Fruit fly (Drosophila melanogaster) whole organism, embryonic: Measurements from ENCODE around the gene rut.

Source experiments
- Asciz ChIP-seq: fragments of 200-800 bp; sonication (Bioruptor generic); optimal IDR thresholded peaks from 2 replicates; lab custom pipeline; 2017; ENCODE audit warnings: missing biosample characterization, mild to moderate bottlenecking, missing genetic modification characterization, missing genetic modification reagents
- CG10366 ChIP-seq: fragments of 200-800 bp; sonication (Bioruptor generic); IDR thresholded peaks from 2 replicates; pipeline ENCODE4 v1.3.6; 2022; ENCODE audit warnings: missing biosample characterization, missing genetic modification characterization
- CG10565 ChIP-seq: fragments of 200-800 bp; sonication (Bioruptor generic); optimal IDR thresholded peaks from 3 replicates; lab custom pipeline; 2016; ENCODE audit warnings: missing biosample characterization, mild to moderate bottlenecking, missing genetic modification characterization
- CG11247 ChIP-seq: fragments of 200-800 bp; sonication (Bioruptor generic); IDR thresholded peaks from 2 replicates; pipeline ENCODE4 v1.3.6; 2022; ENCODE audit warnings: missing biosample characterization, missing genetic modification characterization
- CG11723 ChIP-seq: fragments of 200-800 bp; sonication (Bioruptor generic); optimal IDR thresholded peaks from 2 replicates; lab custom pipeline; 2017; ENCODE audit warnings: missing biosample characterization, mild to moderate bottlenecking, missing genetic modification characterization
- CG13424 ChIP-seq: fragments of 200-800 bp; sonication (Bioruptor generic); optimal IDR thresholded peaks from 2 replicates; lab custom pipeline; 2019; ENCODE audit warnings: missing biosample characterization, mild to moderate bottlenecking, missing genetic modification characterization, moderate library complexity
- CG13894 ChIP-seq: fragments of 200-800 bp; sonication (Bioruptor generic); optimal IDR thresholded peaks from 3 replicates; lab custom pipeline; 2018; ENCODE audit warnings: missing biosample characterization, mild to moderate bottlenecking, missing genetic modification characterization, moderate library complexity
- CG15696 ChIP-seq: fragments of 200-800 bp; sonication (Bioruptor generic); optimal IDR thresholded peaks from 2 replicates; lab custom pipeline; 2019; ENCODE audit warnings: missing biosample characterization, mild to moderate bottlenecking, missing genetic modification characterization, moderate library complexity
- CG30403 ChIP-seq: fragments of 200-800 bp; sonication (Bioruptor generic); optimal IDR thresholded peaks from 3 replicates; lab custom pipeline; 2016; ENCODE audit warnings: missing biosample characterization, missing genetic modification characterization
- CG33557 ChIP-seq: fragments of 200-800 bp; sonication (Bioruptor generic); optimal IDR thresholded peaks from 2 replicates; lab custom pipeline; 2019; ENCODE audit warnings: missing biosample characterization, mild to moderate bottlenecking, missing genetic modification characterization, moderate library complexity
- CG43689 ChIP-seq: fragments of 200-800 bp; sonication (Bioruptor generic); IDR thresholded peaks from 2 replicates; pipeline ENCODE4 v1.3.6; 2022; ENCODE audit warnings: missing biosample characterization, missing genetic modification characterization
- CG4424 ChIP-seq: fragments of 200-800 bp; sonication (Bioruptor generic); optimal IDR thresholded peaks from 3 replicates; lab custom pipeline; 2016; ENCODE audit warnings: missing biosample characterization, missing genetic modification characterization
- CG4617 ChIP-seq: fragments of 200-800 bp; sonication (Bioruptor generic); optimal IDR thresholded peaks from 3 replicates; lab custom pipeline; 2016; ENCODE audit warnings: missing biosample characterization, missing genetic modification characterization, borderline replicate concordance
- CG6854 ChIP-seq: fragments of 200-800 bp; sonication (Bioruptor generic); optimal IDR thresholded peaks from 3 replicates; lab custom pipeline; 2017; ENCODE audit warnings: missing biosample characterization, mild to moderate bottlenecking, missing genetic modification characterization
- CG7963 ChIP-seq: fragments of 200-800 bp; sonication (Bioruptor generic); IDR thresholded peaks from 3 replicates; pipeline ENCODE4 v1.3.6; 2022; ENCODE audit warnings: missing biosample characterization, missing genetic modification characterization; ENCODE audit not compliant: partially characterized antibody
- CG8290 ChIP-seq, 3 experiments: fragments of 200-800 bp; sonication (Bioruptor generic); optimal IDR thresholded peaks; 2 replicates each; lab custom pipeline; 2016 to 2019; ENCODE audit warnings: missing biosample characterization in 3 of 3, missing genetic modification characterization in 3 of 3, mild to moderate bottlenecking in 2 of 3, moderate library complexity in 1 of 3
- CG8765 ChIP-seq: fragments of 200-800 bp; sonication (Bioruptor generic); IDR thresholded peaks from 2 replicates; pipeline ENCODE4 v1.3.6; 2022; ENCODE audit warnings: missing biosample characterization, missing genetic modification characterization
- CG9932 ChIP-seq: fragments of 200-800 bp; sonication (Bioruptor generic); IDR thresholded peaks from 2 replicates; pipeline ENCODE4 v1.3.6; 2022; ENCODE audit warnings: missing biosample characterization, missing genetic modification characterization
- Doc2 ChIP-seq: fragments of 200-800 bp; sonication (Bioruptor generic); IDR thresholded peaks from 2 replicates; pipeline ENCODE4 v1.3.6; 2022; ENCODE audit warnings: missing biosample characterization, missing genetic modification characterization
- Drgx ChIP-seq: fragments of 200-800 bp; sonication (Bioruptor generic); IDR thresholded peaks from 2 replicates; pipeline ENCODE4 v1.3.6; 2022; ENCODE audit warnings: missing biosample characterization, missing genetic modification characterization
- Fer1 ChIP-seq: fragments of 200-800 bp; sonication (Bioruptor generic); optimal IDR thresholded peaks from 2 replicates; lab custom pipeline; 2017; ENCODE audit warnings: missing biosample characterization, mild to moderate bottlenecking, missing genetic modification characterization
- H2.0 ChIP-seq: fragments of 200-800 bp; sonication (Bioruptor generic); IDR thresholded peaks from 2 replicates; pipeline ENCODE4 v1.3.6; 2022; ENCODE audit warnings: missing biosample characterization, missing genetic modification characterization
- Hmr ChIP-seq: fragments of 200-800 bp; sonication (Bioruptor generic); optimal IDR thresholded peaks from 3 replicates; lab custom pipeline; 2017; ENCODE audit warnings: mild to moderate bottlenecking, missing biosample characterization, missing genetic modification reagents, missing genetic modification characterization
- Hr51 ChIP-seq, 2 experiments: fragments of 200-800 bp; sonication (Bioruptor generic); optimal IDR thresholded peaks; 2 replicates in 1 of 2; 3 replicates in 1 of 2; lab custom pipeline; 2016 to 2018; ENCODE audit warnings: missing biosample characterization in 2 of 2, missing genetic modification characterization in 2 of 2, mild to moderate bottlenecking in 1 of 2, moderate library complexity in 1 of 2
- Mad ChIP-seq: fragments of 200-800 bp; sonication (Bioruptor generic); optimal IDR thresholded peaks from 2 replicates; lab custom pipeline; 2016; ENCODE audit warnings: missing biosample characterization, missing genetic modification characterization
- NFAT ChIP-seq: fragments of 200-800 bp; sonication (Bioruptor generic); IDR thresholded peaks from 2 replicates; pipeline ENCODE4 v1.3.6; 2022; ENCODE audit warnings: missing biosample characterization, missing genetic modification characterization
- Nf-YC ChIP-seq: fragments of 200-800 bp; optimal IDR thresholded peaks from 3 replicates; lab custom pipeline; 2019; ENCODE audit warnings: missing biosample characterization, mild to moderate bottlenecking, missing genetic modification characterization, moderate library complexity
- Oli ChIP-seq: fragments of 200-800 bp; sonication (Bioruptor generic); optimal IDR thresholded peaks from 2 replicates; lab custom pipeline; 2018; ENCODE audit warnings: missing biosample characterization, mild to moderate bottlenecking, missing genetic modification characterization, moderate library complexity
- Optix ChIP-seq: fragments of 200-800 bp; sonication (Bioruptor generic); IDR thresholded peaks from 3 replicates; pipeline ENCODE4 v1.3.6; 2022; ENCODE audit warnings: missing biosample characterization, missing genetic modification characterization
- Ravus ChIP-seq: fragments of 200-800 bp; sonication (Bioruptor generic); IDR thresholded peaks from 2 replicates; pipeline ENCODE4 v1.3.6; 2022; ENCODE audit warnings: missing biosample characterization, missing genetic modification characterization
- Rx ChIP-seq: fragments of 200-800 bp; sonication (Bioruptor generic); IDR thresholded peaks from 2 replicates; pipeline ENCODE4 v1.3.6; 2022; ENCODE audit warnings: missing biosample characterization, missing genetic modification characterization
- Side ChIP-seq: fragments of 200-800 bp; sonication (Bioruptor generic); optimal IDR thresholded peaks from 2 replicates; lab custom pipeline; 2016; ENCODE audit warnings: missing biosample characterization, missing genetic modification characterization
- Ssrp ChIP-seq: fragments of 200-800 bp; sonication (Bioruptor generic); optimal IDR thresholded peaks from 2 replicates; lab custom pipeline; 2018; ENCODE audit warnings: missing biosample characterization, mild to moderate bottlenecking, missing genetic modification characterization, moderate library complexity
- TFAM ChIP-seq: fragments of 200-800 bp; sonication (Bioruptor generic); optimal IDR thresholded peaks from 2 replicates; lab custom pipeline; 2017; ENCODE audit warnings: missing biosample characterization, missing genetic modification characterization, inconsistent platforms
- disco-r ChIP-seq: fragments of 200-800 bp; sonication (Bioruptor generic); optimal IDR thresholded peaks from 2 replicates; lab custom pipeline; 2016; ENCODE audit warnings: missing biosample characterization, missing genetic modification characterization
- dmrt99B ChIP-seq: fragments of 200-800 bp; sonication (Bioruptor generic); optimal IDR thresholded peaks from 2 replicates; lab custom pipeline; 2018; ENCODE audit warnings: missing biosample characterization, mild to moderate bottlenecking, missing genetic modification characterization, moderate library complexity
- fd96Cb ChIP-seq: fragments of 200-800 bp; sonication (Bioruptor generic); optimal IDR thresholded peaks from 2 replicates; lab custom pipeline; 2018; ENCODE audit warnings: missing biosample characterization, mild to moderate bottlenecking, missing genetic modification characterization, moderate library complexity
- gem ChIP-seq: fragments of 200-800 bp; sonication (Bioruptor generic); optimal IDR thresholded peaks from 2 replicates; lab custom pipeline; 2019; ENCODE audit warnings: missing biosample characterization, mild to moderate bottlenecking, missing genetic modification characterization, moderate library complexity
- grau ChIP-seq: fragments of 200-800 bp; optimal IDR thresholded peaks from 3 replicates; lab custom pipeline; 2019; ENCODE audit warnings: missing biosample characterization, mild to moderate bottlenecking, missing genetic modification characterization, moderate library complexity
- inv ChIP-seq: fragments of 200-800 bp; sonication (Bioruptor generic); IDR thresholded peaks from 2 replicates; pipeline ENCODE4 v1.3.6; 2022; ENCODE audit warnings: missing biosample characterization, missing genetic modification characterization; ENCODE audit not compliant: partially characterized antibody
- lab ChIP-seq: fragments of 200-800 bp; sonication (Bioruptor generic); optimal IDR thresholded peaks from 3 replicates; lab custom pipeline; 2017; ENCODE audit warnings: missing biosample characterization, missing genetic modification characterization, mild to moderate bottlenecking, moderate library complexity, missing genetic modification reagents
- pfk ChIP-seq: fragments of 200-800 bp; sonication (Bioruptor generic); optimal IDR thresholded peaks from 2 replicates; lab custom pipeline; 2018; ENCODE audit warnings: missing biosample characterization, mild to moderate bottlenecking, missing genetic modification characterization, moderate library complexity
- pros ChIP-seq: fragments of 200-800 bp; sonication (Bioruptor generic); optimal IDR thresholded peaks from 3 replicates; lab custom pipeline; 2019; ENCODE audit warnings: missing biosample characterization, mild to moderate bottlenecking, missing genetic modification characterization, moderate library complexity
- seq ChIP-seq: fragments of 200-800 bp; sonication (Bioruptor generic); IDR thresholded peaks from 2 replicates; pipeline ENCODE4 v1.3.6; 2022; ENCODE audit warnings: missing biosample characterization, missing genetic modification characterization
- slou ChIP-seq: fragments of 200-800 bp; sonication (Bioruptor generic); optimal IDR thresholded peaks from 3 replicates; lab custom pipeline; 2016; ENCODE audit warnings: missing biosample characterization, missing genetic modification characterization
- sob ChIP-seq: fragments of 200-800 bp; sonication (Bioruptor generic); IDR thresholded peaks from 2 replicates; pipeline ENCODE4 v1.3.6; 2022; ENCODE audit warnings: missing biosample characterization, missing genetic modification characterization
- vvl ChIP-seq: fragments of 200-800 bp; sonication (Bioruptor generic); IDR thresholded peaks from 2 replicates; pipeline ENCODE4 v1.3.6; 2022; ENCODE audit warnings: missing biosample characterization, missing genetic modification characterization
- wek ChIP-seq: fragments of 200-800 bp; sonication (Bioruptor generic); optimal IDR thresholded peaks from 3 replicates; lab custom pipeline; 2018; ENCODE audit warnings: missing biosample characterization, mild to moderate bottlenecking, missing genetic modification characterization, moderate library complexity
- zen2 ChIP-seq: fragments of 200-800 bp; sonication (Bioruptor generic); IDR thresholded peaks from 3 replicates; pipeline ENCODE4 v1.3.6; 2022; ENCODE audit warnings: missing biosample characterization, missing genetic modification characterization; ENCODE audit not compliant: partially characterized antibody

The rut gene

DNA sequence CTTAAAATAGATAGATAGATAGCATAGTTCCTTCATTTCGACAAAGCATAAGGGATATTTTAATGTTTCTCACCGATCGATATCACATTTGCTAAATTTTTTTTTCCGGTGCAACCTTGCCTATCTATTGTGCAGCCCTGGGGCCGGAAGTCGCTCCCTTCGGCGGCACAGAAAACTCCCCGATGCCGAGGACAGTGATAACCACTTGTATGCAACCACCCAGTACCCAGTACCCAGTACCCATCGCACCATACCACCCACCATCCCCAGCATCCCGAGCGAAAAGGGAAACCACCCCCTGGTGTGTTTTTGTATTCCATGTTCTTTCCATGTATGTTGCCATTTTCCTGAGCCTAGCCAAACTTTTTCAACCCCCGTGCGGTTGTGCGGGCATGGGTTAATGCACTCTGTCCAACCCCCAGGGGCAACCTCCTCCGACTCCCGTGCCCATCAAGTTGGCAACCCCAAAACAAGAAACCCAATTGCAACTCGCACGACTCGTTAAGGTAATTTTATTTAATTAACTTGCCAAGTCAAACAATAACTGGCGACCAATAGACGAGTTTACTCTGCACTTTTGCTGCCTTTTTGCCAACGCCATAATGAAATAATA, 16.1 kb upstream of the rut start (continued):
- no peak for TF ChIP-seq CG30403 (GFP tag; lab: Kevin White, UChicago)
- TF ChIP-seq Side: no peak
- TF ChIP-seq Doc2: no peak
- 0 out of 3 replicates have a peak, but pooled peaks have one; percentile 28 for TF ChIP-seq Optix (GFP tag; lab: Robert Waterston, UW)
- no peak for TF ChIP-seq CG6854
- TF ChIP-seq CG15696 (tag; lab: Kevin White, UChicago): no peak
- no peak for TF ChIP-seq CG13894 (tag; lab: Kevin White, UChicago)
- TF ChIP-seq Fer1 (GFP tag; lab: Kevin White, UChicago): no peak
- no peak for TF ChIP-seq grau (tag; lab: Kevin White, UChicago)
- TF ChIP-seq wek: no peak
- peak; percentile 32 for TF ChIP-seq lab (GFP tag; lab: Kevin White, UChicago)
- no peak for TF ChIP-seq Hr51 (GFP tag; optimal IDR thresholded peaks at IDR 0.05; lab: Kevin White, UChicago)
- TF ChIP-seq H2.0: 0 out of 2 replicates have a peak, but pooled peaks have one; percentile 20
- no peak for TF ChIP-seq CG10565 (GFP tag; lab: Kevin White, UChicago)
- TF ChIP-seq disco-r (GFP tag; lab: Kevin White, UChicago): no peak
- TF ChIP-seq Mad (GFP tag; lab: Kevin White, UChicago): no peak
- peak; percentile 28 for TF ChIP-seq Hmr (GFP tag; lab: Kevin White, UChicago)
- no peak for TF ChIP-seq slou (GFP tag; lab: Kevin White, UChicago)
- no peak for TF ChIP-seq Asciz (GFP tag; lab: Kevin White, UChicago)
- TF ChIP-seq fd96Cb: no peak
- TF ChIP-seq CG9932: no peak; the same call in 1 of the 2 replicates
- no peak for TF ChIP-seq inv (GFP tag; lab: Robert Waterston, UW)
- TF ChIP-seq CG4424 (GFP tag; lab: Kevin White, UChicago): no peak
- no peak for TF ChIP-seq vvl (GFP tag; lab: Robert Waterston, UW)
- TF ChIP-seq Drgx: no peak
- peak; percentile 7 for TF ChIP-seq CG13424 (tag; lab: Kevin White, UChicago)
- no peak for TF ChIP-seq CG11723 (GFP tag; lab: Kevin White, UChicago)
- no peak for TF ChIP-seq CG43689 (GFP tag; lab: Robert Waterston, UW)
- TF ChIP-seq CG4617 (GFP tag; lab: Kevin White, UChicago): no peak
- no peak for TF ChIP-seq CG33557 (GFP tag; lab: Kevin White, UChicago)
- no peak for TF ChIP-seq Nf-YC (tag; lab: Kevin White, UChicago)
- no peak for TF ChIP-seq CG8290 (GFP tag; optimal IDR thresholded peaks at IDR 0.05; lab: Kevin White, UChicago)
- peak in 1 of 2 experiments; percentile 9 for TF ChIP-seq CG8290 (tag; optimal IDR thresholded peaks at IDR 0.05; lab: Kevin White, UChicago)
- 0 out of 2 replicates have a peak, but pooled peaks have one; percentile 15 for TF ChIP-seq sob (GFP tag; lab: Robert Waterston, UW)
- no peak for TF ChIP-seq TFAM (GFP tag; lab: Kevin White, UChicago)
- peak; percentile 54 for TF ChIP-seq pros (GFP tag; lab: Kevin White, UChicago)
- TF ChIP-seq CG11247 (GFP tag; lab: Robert Waterston, UW): no peak
- no peak for TF ChIP-seq Oli (tag; lab: Kevin White, UChicago)
- TF ChIP-seq Ssrp (tag; lab: Kevin White, UChicago): no peak
- no peak for TF ChIP-seq Rx (GFP tag; lab: Robert Waterston, UW)
- no peak for TF ChIP-seq NFAT (GFP tag; lab: Robert Waterston, UW)
- TF ChIP-seq dmrt99B (tag; lab: Kevin White, UChicago): no peak
- TF ChIP-seq CG10366 (GFP tag; lab: Robert Waterston, UW): no peak
- peak; percentile 62; the same call in 1 of the 2 replicates for TF ChIP-seq seq (GFP tag; lab: Robert Waterston, UW)
- no peak for TF ChIP-seq pfk
- no peak for TF ChIP-seq Ravus (GFP tag; lab: Robert Waterston, UW)
- TF ChIP-seq gem: peak; percentile 5
- no peak for TF ChIP-seq CG8765 (GFP tag; lab: Robert Waterston, UW)
- no peak for TF ChIP-seq CG7963 (GFP tag; lab: Robert Waterston, UW)
- no peak for TF ChIP-seq zen2 (GFP tag; lab: Robert Waterston, UW)
